Worm (Caenorhabditis elegans) whole organism, young adult: Measurements from ENCODE around the gene nhl-3.

ENCODE experiments used
- F33H1.4 ChIP-seq: fragments of 200-800 bp; sonication (Bioruptor generic); IDR thresholded peaks from 2 replicates; pipeline ENCODE4 v1.3.6; 2022; ENCODE audit warnings: missing genetic modification reagents, missing genetic modification characterization, missing compliant biosample characterization
- dox-1 ChIP-seq: fragments of 200-800 bp; sonication (Bioruptor generic); IDR thresholded peaks from 2 replicates; pipeline ENCODE4 v1.3.6; 2022; ENCODE audit warnings: missing genetic modification reagents, missing genetic modification characterization, missing compliant biosample characterization
- nhr-120 ChIP-seq: fragments of 200-800 bp; sonication (Bioruptor generic); IDR thresholded peaks from 2 replicates; pipeline ENCODE4 v1.3.6; 2022; ENCODE audit warnings: missing genetic modification characterization, missing compliant biosample characterization
- nhr-27 ChIP-seq: fragments of 200-800 bp; sonication (Bioruptor generic); optimal IDR thresholded peaks from 2 replicates; lab custom pipeline; 2018; ENCODE audit warnings: mild to moderate bottlenecking, missing genetic modification characterization, moderate library complexity, missing compliant biosample characterization
- pha-4 ChIP-seq: fragments of 150-350 bp; sonication (generic microtip); optimal IDR thresholded peaks from 2 replicates; lab custom pipeline; 2014; ENCODE audit warnings: missing biosample characterization, missing genetic modification reagents, missing genetic modification characterization
- tbp1 ChIP-seq: fragments of 200-800 bp; sonication (Bioruptor generic); optimal IDR thresholded peaks from 2 replicates; lab custom pipeline; 2018; ENCODE audit warnings: mild to moderate bottlenecking, missing genetic modification characterization, missing compliant biosample characterization
- ztf-3 ChIP-seq: fragments of 200-800 bp; sonication (Bioruptor generic); optimal IDR thresholded peaks from 2 replicates; lab custom pipeline; 2018; ENCODE audit warnings: mild to moderate bottlenecking, missing genetic modification characterization, missing compliant biosample characterization

ce11 chrII:627205-627604 is 25.3 kb upstream of the nhl-3 start, which contains the start of gene arrd-1:
- no peak for TF ChIP-seq nhr-120 (GFP tag; lab: Robert Waterston, UW)
- no peak for TF ChIP-seq pha-4
- TF ChIP-seq dox-1 (GFP tag; lab: Robert Waterston, UW) = no peak
- TF ChIP-seq nhr-27 (tag; lab: Kevin White, UChicago) = no peak
- TF ChIP-seq ztf-3 (GFP tag; lab: Kevin White, UChicago) = no peak
- no peak for TF ChIP-seq F33H1.4 (GFP tag; lab: Robert Waterston, UW)
- TF ChIP-seq tbp1 (GFP tag; lab: Kevin White, UChicago) = no peak
